Fruit fly (Drosophila melanogaster) whole organism, embryonic: Measurements from ENCODE around the gene mof.

Experiments used
- Atf3 ChIP-seq: fragments of 200-800 bp; sonication (Bioruptor generic); optimal IDR thresholded peaks from 3 replicates; lab custom pipeline; 2016; ENCODE audit warnings: missing biosample characterization, missing genetic modification characterization
- CG10565 ChIP-seq: fragments of 200-800 bp; sonication (Bioruptor generic); optimal IDR thresholded peaks from 3 replicates; lab custom pipeline; 2016; ENCODE audit warnings: missing biosample characterization, mild to moderate bottlenecking, missing genetic modification characterization
- CG11085 ChIP-seq: fragments of 200-800 bp; sonication (Bioruptor generic); IDR thresholded peaks from 2 replicates; pipeline ENCODE4 v1.3.6; 2022; ENCODE audit warnings: missing biosample characterization, missing genetic modification characterization
- CG11456 ChIP-seq: fragments of 200-800 bp; sonication (Bioruptor generic); IDR thresholded peaks from 3 replicates; pipeline ENCODE4 v1.3.6; 2022; ENCODE audit warnings: missing biosample characterization, missing genetic modification characterization
- CG12769 ChIP-seq: fragments of 200-800 bp; sonication (Bioruptor generic); optimal IDR thresholded peaks from 2 replicates; lab custom pipeline; 2019; ENCODE audit warnings: missing biosample characterization, mild to moderate bottlenecking, missing genetic modification characterization, moderate library complexity
- CG1602 ChIP-seq: fragments of 200-800 bp; sonication (Bioruptor generic); optimal IDR thresholded peaks from 3 replicates; lab custom pipeline; 2016; ENCODE audit warnings: missing biosample characterization, missing genetic modification characterization
- CG17359 ChIP-seq: fragments of 200-800 bp; sonication (Bioruptor generic); optimal IDR thresholded peaks from 3 replicates; lab custom pipeline; 2018; ENCODE audit warnings: missing biosample characterization, mild to moderate bottlenecking, missing genetic modification characterization, moderate library complexity
- CG1792 ChIP-seq: fragments of 200-800 bp; sonication (Bioruptor generic); optimal IDR thresholded peaks from 2 replicates; lab custom pipeline; 2016; ENCODE audit warnings: missing biosample characterization, missing genetic modification characterization
- CG31224 ChIP-seq: fragments of 200-800 bp; sonication (Bioruptor generic); IDR thresholded peaks from 2 replicates; pipeline ENCODE4 v1.3.6; 2022; ENCODE audit warnings: missing biosample characterization, missing genetic modification characterization
- CG31388 ChIP-seq: fragments of 200-800 bp; sonication (Bioruptor generic); optimal IDR thresholded peaks from 2 replicates; lab custom pipeline; 2016; ENCODE audit warnings: missing biosample characterization, missing genetic modification characterization
- CG32532 ChIP-seq: fragments of 200-800 bp; sonication (Bioruptor generic); IDR thresholded peaks from 2 replicates; pipeline ENCODE4 v1.3.6; 2022; ENCODE audit warnings: missing biosample characterization, missing genetic modification characterization
- CG33557 ChIP-seq: fragments of 200-800 bp; sonication (Bioruptor generic); optimal IDR thresholded peaks from 2 replicates; lab custom pipeline; 2019; ENCODE audit warnings: missing biosample characterization, mild to moderate bottlenecking, missing genetic modification characterization, moderate library complexity
- CG3407 ChIP-seq: fragments of 200-800 bp; sonication (Bioruptor generic); optimal IDR thresholded peaks from 2 replicates; lab custom pipeline; 2018; ENCODE audit warnings: missing biosample characterization, mild to moderate bottlenecking, missing genetic modification characterization
- CG3847 ChIP-seq: fragments of 200-800 bp; sonication (Bioruptor generic); IDR thresholded peaks from 2 replicates; pipeline ENCODE4 v1.3.6; 2022; ENCODE audit warnings: missing biosample characterization, missing genetic modification characterization
- CG7987 ChIP-seq: fragments of 200-800 bp; sonication (Bioruptor generic); optimal IDR thresholded peaks from 2 replicates; lab custom pipeline; 2018; ENCODE audit warnings: missing biosample characterization, mild to moderate bottlenecking, missing genetic modification characterization, moderate library complexity
- CG9437 ChIP-seq: fragments of 200-800 bp; sonication (Bioruptor generic); optimal IDR thresholded peaks from 2 replicates; lab custom pipeline; 2018; ENCODE audit warnings: missing biosample characterization, mild to moderate bottlenecking, missing genetic modification characterization
- CG9609 ChIP-seq: fragments of 200-800 bp; sonication (Bioruptor generic); optimal IDR thresholded peaks from 3 replicates; lab custom pipeline; 2016; ENCODE audit warnings: missing biosample characterization, missing genetic modification characterization
- Dad ChIP-seq: fragments of 200-800 bp; sonication (Bioruptor generic); optimal IDR thresholded peaks from 3 replicates; lab custom pipeline; 2016; ENCODE audit warnings: missing biosample characterization, missing genetic modification characterization
- Doc2 ChIP-seq: fragments of 200-800 bp; sonication (Bioruptor generic); IDR thresholded peaks from 2 replicates; pipeline ENCODE4 v1.3.6; 2022; ENCODE audit warnings: missing biosample characterization, missing genetic modification characterization
- Hmr ChIP-seq: fragments of 200-800 bp; sonication (Bioruptor generic); optimal IDR thresholded peaks from 3 replicates; lab custom pipeline; 2017; ENCODE audit warnings: mild to moderate bottlenecking, missing biosample characterization, missing genetic modification reagents, missing genetic modification characterization
- Jarid2 ChIP-seq: fragments of 200-800 bp; sonication (Bioruptor generic); optimal IDR thresholded peaks from 3 replicates; lab custom pipeline; 2017; ENCODE audit warnings: mild to moderate bottlenecking, missing biosample characterization, missing genetic modification reagents, missing genetic modification characterization
- Neu2 ChIP-seq: fragments of 200-800 bp; sonication (Bioruptor generic); optimal IDR thresholded peaks from 3 replicates; lab custom pipeline; 2016; ENCODE audit warnings: missing biosample characterization, missing genetic modification characterization, borderline replicate concordance
- Pdp1 ChIP-seq, 2 experiments: fragments of 200-800 bp; sonication (Bioruptor generic); optimal IDR thresholded peaks; 3 replicates each; lab custom pipeline; 2016; ENCODE audit warnings: missing biosample characterization in 2 of 2, missing genetic modification characterization in 2 of 2, mild to moderate bottlenecking in 1 of 2, moderate library complexity in 1 of 2
- amos ChIP-seq: fragments of 200-800 bp; sonication (Bioruptor generic); IDR thresholded peaks from 2 replicates; pipeline ENCODE4 v1.3.6; 2022; ENCODE audit warnings: missing biosample characterization, missing genetic modification characterization; ENCODE audit not compliant: partially characterized antibody
- bsh ChIP-seq, 2 experiments: fragments of 200-800 bp; sonication (Bioruptor generic); optimal IDR thresholded peaks; 2 replicates each; lab custom pipeline; 2017 to 2018; ENCODE audit warnings: mild to moderate bottlenecking in 2 of 2, missing biosample characterization in 2 of 2, missing genetic modification characterization in 2 of 2, moderate library complexity in 1 of 2
- btn ChIP-seq: fragments of 200-800 bp; sonication (Bioruptor generic); optimal IDR thresholded peaks from 2 replicates; lab custom pipeline; 2016; ENCODE audit warnings: missing biosample characterization, missing genetic modification characterization
- chif ChIP-seq, 2 experiments: fragments of 200-800 bp; sonication (Bioruptor generic); optimal IDR thresholded peaks; 3 replicates each; lab custom pipeline; 2016; ENCODE audit warnings: missing biosample characterization in 2 of 2, missing genetic modification characterization in 2 of 2
- chm ChIP-seq: fragments of 200-800 bp; sonication (Bioruptor generic); IDR thresholded peaks from 2 replicates; pipeline ENCODE4 v1.3.6; 2022; ENCODE audit warnings: missing biosample characterization, missing genetic modification characterization
- dimm ChIP-seq: fragments of 200-800 bp; sonication (Bioruptor generic); IDR thresholded peaks from 2 replicates; pipeline ENCODE4 v1.3.6; 2022; ENCODE audit warnings: missing biosample characterization, missing genetic modification characterization
- dpn ChIP-seq, 2 experiments: fragments of 200-800 bp; sonication (Bioruptor generic); optimal IDR thresholded peaks; 3 replicates each; lab custom pipeline; 2016; ENCODE audit warnings: missing biosample characterization in 2 of 2, missing genetic modification characterization in 2 of 2
- gcm2 ChIP-seq: fragments of 200-800 bp; sonication (Bioruptor generic); optimal IDR thresholded peaks from 2 replicates; lab custom pipeline; 2016; ENCODE audit warnings: missing biosample characterization, missing genetic modification characterization
- grn ChIP-seq: fragments of 200-800 bp; sonication (Bioruptor generic); optimal IDR thresholded peaks from 3 replicates; lab custom pipeline; 2017; ENCODE audit warnings: missing biosample characterization, missing genetic modification characterization
- hb ChIP-seq: fragments of 200-800 bp; sonication (Bioruptor generic); IDR thresholded peaks from 3 replicates; pipeline ENCODE4 v1.3.6; 2022; ENCODE audit warnings: missing biosample characterization, missing genetic modification characterization; ENCODE audit not compliant: partially characterized antibody
- jigr1 ChIP-seq: fragments of 200-800 bp; sonication (Bioruptor generic); IDR thresholded peaks from 3 replicates; pipeline ENCODE4 v1.3.6; 2022; ENCODE audit warnings: missing biosample characterization, missing genetic modification characterization
- nau ChIP-seq: fragments of 200-800 bp; sonication (Bioruptor generic); optimal IDR thresholded peaks from 3 replicates; lab custom pipeline; 2017; ENCODE audit warnings: missing biosample characterization, mild to moderate bottlenecking, missing genetic modification characterization, missing genetic modification reagents
- oc ChIP-seq: fragments of 200-800 bp; sonication (Bioruptor generic); optimal IDR thresholded peaks from 2 replicates; lab custom pipeline; 2018; ENCODE audit warnings: missing biosample characterization, mild to moderate bottlenecking, missing genetic modification characterization, moderate library complexity
- odd ChIP-seq: fragments of 200-800 bp; sonication (Bioruptor generic); optimal IDR thresholded peaks from 2 replicates; lab custom pipeline; 2017; ENCODE audit warnings: missing biosample characterization, mild to moderate bottlenecking, missing genetic modification characterization
- peb ChIP-seq: fragments of 200-800 bp; sonication (Bioruptor generic); IDR thresholded peaks from 2 replicates; pipeline ENCODE4 v1.3.6; 2022; ENCODE audit warnings: missing biosample characterization, missing genetic modification characterization
- phol ChIP-seq: fragments of 200-800 bp; sonication (Bioruptor generic); optimal IDR thresholded peaks from 3 replicates; lab custom pipeline; 2018; ENCODE audit warnings: missing biosample characterization, mild to moderate bottlenecking, missing genetic modification characterization, moderate library complexity
- sc ChIP-seq, 3 experiments: fragments of >200 bp in 2 of 3; fragments of 200-800 bp in 1 of 3; sonication (Bioruptor generic) in 1 of 3; optimal IDR thresholded peaks; 2 replicates in 2 of 3; 3 replicates in 1 of 3; lab custom pipeline; 2017; ENCODE audit warnings: mild to moderate bottlenecking in 1 of 3, missing biosample characterization in 1 of 3, missing genetic modification characterization in 1 of 3, missing genetic modification reagents in 1 of 3
- tio ChIP-seq: fragments of 200-800 bp; sonication (Bioruptor generic); optimal IDR thresholded peaks from 2 replicates; lab custom pipeline; 2017; ENCODE audit warnings: missing biosample characterization, missing genetic modification characterization, inconsistent platforms
- tll ChIP-seq, 2 experiments: fragments of 200-800 bp in 1 of 2; fragments of >200 bp in 1 of 2; sonication (Bioruptor generic) in 1 of 2; optimal IDR thresholded peaks; 2 replicates each; lab custom pipeline; 2017 to 2019; ENCODE audit warnings: missing biosample characterization in 2 of 2, missing genetic modification characterization in 2 of 2, mild to moderate bottlenecking in 1 of 2, moderate library complexity in 1 of 2
- trem ChIP-seq: fragments of 200-800 bp; optimal IDR thresholded peaks from 3 replicates; lab custom pipeline; 2019; ENCODE audit warnings: missing biosample characterization, mild to moderate bottlenecking, missing genetic modification characterization, moderate library complexity
- trh ChIP-seq: fragments of 200-800 bp; sonication (Bioruptor generic); optimal IDR thresholded peaks from 2 replicates; lab custom pipeline; 2016; ENCODE audit warnings: missing biosample characterization, missing genetic modification characterization
- twi ChIP-seq: fragments of 200-800 bp; optimal IDR thresholded peaks from 2 replicates; lab custom pipeline; 2019; ENCODE audit warnings: missing biosample characterization, mild to moderate bottlenecking, missing genetic modification characterization, moderate library complexity
- usp ChIP-seq: fragments of >200 bp; optimal IDR thresholded peaks from 2 replicates; lab custom pipeline; 2017; ENCODE audit warnings: missing biosample characterization, missing genetic modification characterization
- vvl ChIP-seq: fragments of 200-800 bp; sonication (Bioruptor generic); IDR thresholded peaks from 2 replicates; pipeline ENCODE4 v1.3.6; 2022; ENCODE audit warnings: missing biosample characterization, missing genetic modification characterization
- wor ChIP-seq: fragments of 200-800 bp; sonication (Bioruptor generic); IDR thresholded peaks from 2 replicates; pipeline ENCODE4 v1.3.6; 2022; ENCODE audit warnings: missing biosample characterization, missing genetic modification characterization

Gene mof

DNA sequence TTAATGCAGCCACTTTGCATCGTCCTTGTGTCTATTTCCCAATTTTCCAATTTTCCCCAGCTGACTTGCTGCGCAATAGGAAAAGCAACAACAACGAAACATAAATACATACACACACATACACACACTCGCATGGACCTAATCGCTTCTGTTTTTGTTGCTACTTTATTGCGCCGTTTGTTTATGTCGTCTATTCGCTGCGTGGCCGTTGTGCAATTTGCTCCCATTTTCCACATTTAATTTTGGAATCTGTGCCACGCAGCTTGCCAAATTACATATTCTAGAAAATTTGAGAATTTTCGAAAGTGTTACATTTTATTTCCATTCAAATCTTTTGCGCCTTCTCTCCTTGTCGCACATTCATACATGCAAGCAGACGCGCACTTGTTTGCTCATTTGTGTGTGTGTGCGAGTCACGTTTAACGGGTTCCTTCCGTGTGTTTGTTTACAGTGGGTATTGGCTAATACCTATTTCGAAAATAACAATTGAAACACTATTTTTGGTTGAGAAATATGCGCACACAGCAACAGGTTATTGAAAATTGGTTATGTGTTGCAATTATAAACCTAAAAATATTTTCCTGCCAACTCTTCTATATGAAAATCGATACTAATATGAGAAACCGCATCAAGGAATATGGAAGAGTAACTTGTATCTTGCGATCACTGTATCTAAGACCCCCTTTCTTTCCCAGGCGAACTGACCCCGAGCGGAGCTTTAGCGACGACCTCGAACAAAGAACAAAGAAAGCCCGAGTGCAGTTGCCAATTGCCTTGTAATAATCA, 3.7 kb upstream of the mof start (continued):
- TF ChIP-seq jigr1 (GFP tag; lab: Robert Waterston, UW) (no peak), Doc2 (no peak), Pdp1 (GFP tag; optimal IDR thresholded peaks at IDR 0.05; lab: Kevin White, UChicago) (peak in 1 of 2 experiments; percentile 89), CG12769 (peak; percentile 63), Neu2 (GFP tag; lab: Kevin White, UChicago) (no peak), oc (tag; lab: Kevin White, UChicago) (no peak), phol (tag; lab: Kevin White, UChicago) (peak; percentile 41), bsh (GFP tag; optimal IDR thresholded peaks at IDR 0.05; lab: Kevin White, UChicago) (peak; percentile 52 to 61), CG9609 (GFP tag; lab: Kevin White, UChicago) (peak; percentile 28), Jarid2 (no peak), CG31224 (GFP tag; lab: Robert Waterston, UW) (no peak), CG3847 (GFP tag; lab: Robert Waterston, UW) (no peak), trem (tag; lab: Kevin White, UChicago) (peak; percentile 18), CG33557 (GFP tag; lab: Kevin White, UChicago) (peak; percentile 3), odd (GFP tag; lab: Kevin White, UChicago) (peak; percentile 43), CG31388 (GFP tag; lab: Kevin White, UChicago) (no peak), nau (peak; percentile 40), twi (tag; lab: Kevin White, UChicago) (peak; percentile 21), trh (GFP tag; lab: Kevin White, UChicago) (no peak), CG9437 (peak; percentile 43), tio (GFP tag; lab: Kevin White, UChicago) (no peak), amos (no peak), CG11456 (GFP tag; lab: Robert Waterston, UW) (peak; percentile 33; the same call in 1 of the 3 replicates), grn (GFP tag; lab: Kevin White, UChicago) (no peak), dpn (GFP tag; optimal IDR thresholded peaks at IDR 0.05; lab: Kevin White, UChicago) (peak in 1 of 2 experiments; percentile 52), hb (GFP tag; lab: Robert Waterston, UW) (no peak), CG1602 (GFP tag; lab: Kevin White, UChicago) (no peak), CG3407 (GFP tag; lab: Kevin White, UChicago) (no peak), CG10565 (GFP tag; lab: Kevin White, UChicago) (no peak), peb (GFP tag; lab: Robert Waterston, UW) (no peak), gcm2 (GFP tag; lab: Kevin White, UChicago) (no peak), CG17359 (tag; lab: Kevin White, UChicago) (peak; percentile 58), wor (GFP tag; lab: Robert Waterston, UW) (no peak), tll (GFP tag; optimal IDR thresholded peaks at IDR 0.05; lab: Kevin White, UChicago) (no peak), vvl (GFP tag; lab: Robert Waterston, UW) (peak; percentile 51), usp (GFP tag; lab: Kevin White, UChicago) (no peak), CG11085 (GFP tag; lab: Robert Waterston, UW) (no peak), btn (GFP tag; lab: Kevin White, UChicago) (no peak), dimm (GFP tag; lab: Robert Waterston, UW) (no peak), chm (GFP tag; lab: Robert Waterston, UW) (no peak), CG1792 (GFP tag; lab: Kevin White, UChicago) (peak; percentile 38), Hmr (peak; percentile 64), CG32532 (peak; percentile 73), CG7987 (peak; percentile 62), Atf3 (GFP tag; lab: Kevin White, UChicago) (no peak), Dad (GFP tag; lab: Kevin White, UChicago) (no peak), chif (GFP tag; optimal IDR thresholded peaks at IDR 0.05; lab: Kevin White, UChicago) (peak in 1 of 2 experiments; percentile 35), sc (optimal IDR thresholded peaks at IDR 0.05; lab: Kevin White, UChicago) (no peak), sc (GFP tag; optimal IDR thresholded peaks at IDR 0.05; lab: Kevin White, UChicago) (no peak)
